Fruit fly (Drosophila melanogaster) whole organism, wandering third instar larva: ENCODE data around the gene CG43448.
A peak's percentile ranks its signal among the peaks of the same experiment; 100 is the strongest.

Experiments
- Abd-B ChIP-seq: fragments of >200 bp; optimal IDR thresholded peaks from 2 replicates; lab custom pipeline; 2017; ENCODE audit warnings: missing biosample characterization, missing genetic modification characterization
- CrebA ChIP-seq: fragments of 200-800 bp; sonication (Bioruptor generic); optimal IDR thresholded peaks from 2 replicates; lab custom pipeline; 2016; ENCODE audit warnings: missing biosample characterization, mild to moderate bottlenecking, missing genetic modification characterization, borderline replicate concordance
- Dfd ChIP-seq: fragments of >200 bp; optimal IDR thresholded peaks from 2 replicates; lab custom pipeline; 2017; ENCODE audit warnings: missing biosample characterization, missing genetic modification characterization
- Dif ChIP-seq: fragments of 200-275, 200-300 bp; sonication (Bioruptor generic); optimal IDR thresholded peaks from 2 replicates; lab custom pipeline; 2018; ENCODE audit warnings: missing biosample characterization, missing genetic modification characterization; ENCODE audit not compliant: partially characterized antibody
- HLH106 ChIP-seq: fragments of 200-800 bp; optimal IDR thresholded peaks from 3 replicates; lab custom pipeline; 2019; ENCODE audit warnings: missing biosample characterization, mild to moderate bottlenecking, missing genetic modification characterization, moderate library complexity
- Hnf4 ChIP-seq: fragments of 200-800 bp; sonication (Bioruptor generic); optimal IDR thresholded peaks from 2 replicates; lab custom pipeline; 2016; ENCODE audit warnings: missing biosample characterization, mild to moderate bottlenecking, missing genetic modification characterization
- Hr78 ChIP-seq: fragments of >200 bp; optimal IDR thresholded peaks from 2 replicates; lab custom pipeline; 2017; ENCODE audit warnings: missing biosample characterization, missing genetic modification characterization
- Jra ChIP-seq: sonication (Bioruptor generic); optimal IDR thresholded peaks from 2 replicates; lab custom pipeline; 2016; ENCODE audit warnings: missing biosample characterization, missing genetic modification characterization
- Mio ChIP-seq: sonication (Bioruptor generic); optimal IDR thresholded peaks from 2 replicates; lab custom pipeline; 2016; ENCODE audit warnings: missing biosample characterization, missing genetic modification characterization
- Myc ChIP-seq: fragments of >200 bp; optimal IDR thresholded peaks from 2 replicates; lab custom pipeline; 2017
- Rel ChIP-seq, 2 experiments: fragments of 200-800 bp; sonication (Bioruptor generic) in 1 of 2; optimal IDR thresholded peaks; 2 replicates in 1 of 2; 3 replicates in 1 of 2; lab custom pipeline; 2016 to 2019; ENCODE audit warnings: mild to moderate bottlenecking in 2 of 2, missing biosample characterization in 2 of 2, missing genetic modification characterization in 2 of 2, moderate library complexity in 1 of 2
- Sp1 ChIP-seq: fragments of 200-800 bp; sonication (Bioruptor generic); optimal IDR thresholded peaks from 3 replicates; lab custom pipeline; 2019; ENCODE audit warnings: missing biosample characterization, mild to moderate bottlenecking, missing genetic modification characterization, moderate library complexity
- Vsx2 ChIP-seq: fragments of 200-300, 225-300 bp; sonication (Bioruptor generic); optimal IDR thresholded peaks from 2 replicates; lab custom pipeline; 2018; ENCODE audit warnings: missing biosample characterization, missing genetic modification characterization; ENCODE audit not compliant: partially characterized antibody
- brk ChIP-seq: fragments of 200-800 bp; sonication (Bioruptor generic); optimal IDR thresholded peaks from 2 replicates; lab custom pipeline; 2016; ENCODE audit warnings: missing biosample characterization, mild to moderate bottlenecking, missing genetic modification characterization
- dl ChIP-seq, 2 experiments: fragments of 175-275, 200-275 bp in 1 of 2; fragments of 200-275 bp in 1 of 2; sonication (Bioruptor generic); optimal IDR thresholded peaks; lab custom pipeline; 2018; ENCODE audit warnings: mild to moderate bottlenecking in 2 of 2, missing biosample characterization in 2 of 2, missing genetic modification characterization in 2 of 2, moderate library complexity in 2 of 2; ENCODE audit not compliant: partially characterized antibody in 2 of 2, insufficient read depth in 1 of 2
- dmrt93B ChIP-seq: fragments of 200-800 bp; sonication (Bioruptor generic); optimal IDR thresholded peaks from 2 replicates; lab custom pipeline; 2018; ENCODE audit warnings: missing biosample characterization, mild to moderate bottlenecking, missing genetic modification characterization
- dsf ChIP-seq: sonication (Bioruptor generic); optimal IDR thresholded peaks from 2 replicates; lab custom pipeline; 2016; ENCODE audit warnings: missing biosample characterization, missing genetic modification characterization, borderline replicate concordance
- ey ChIP-seq: fragments of 200-800 bp; sonication (Bioruptor generic); optimal IDR thresholded peaks from 2 replicates; lab custom pipeline; 2016; ENCODE audit warnings: missing biosample characterization, missing genetic modification characterization
- foxo ChIP-seq, 2 experiments: fragments of 200-800 bp; sonication (Bioruptor generic); optimal IDR thresholded peaks; 2 replicates in 1 of 2; 3 replicates in 1 of 2; lab custom pipeline; 2016 to 2017; ENCODE audit warnings: missing biosample characterization in 2 of 2, missing genetic modification characterization in 2 of 2
- h ChIP-seq: fragments of 200-800 bp; sonication (Bioruptor generic); optimal IDR thresholded peaks from 3 replicates; lab custom pipeline; 2016; ENCODE audit warnings: missing biosample characterization, mild to moderate bottlenecking, missing genetic modification characterization
- jim ChIP-seq: fragments of 175-275, 200-325 bp; sonication (Bioruptor generic); optimal IDR thresholded peaks from 2 replicates; lab custom pipeline; 2016; ENCODE audit warnings: missing biosample characterization, mild to moderate bottlenecking, missing genetic modification characterization
- pan ChIP-seq: fragments of >200 bp; optimal IDR thresholded peaks from 2 replicates; lab custom pipeline; 2017
- psq ChIP-seq: fragments of 200-800 bp; sonication (Bioruptor generic); optimal IDR thresholded peaks from 3 replicates; lab custom pipeline; 2017; ENCODE audit warnings: missing biosample characterization, mild to moderate bottlenecking, missing genetic modification characterization, moderate library complexity
- rgr ChIP-seq: fragments of 200-800 bp; sonication (Bioruptor generic); optimal IDR thresholded peaks from 3 replicates; lab custom pipeline; 2016; ENCODE audit warnings: missing biosample characterization, mild to moderate bottlenecking, missing genetic modification characterization
- tai ChIP-seq: sonication (Bioruptor generic); optimal IDR thresholded peaks from 2 replicates; lab custom pipeline; 2016; ENCODE audit warnings: missing biosample characterization, missing genetic modification characterization
- woc ChIP-seq: sonication (Bioruptor generic); optimal IDR thresholded peaks from 2 replicates; lab custom pipeline; 2016; ENCODE audit warnings: missing biosample characterization, mild to moderate bottlenecking, missing genetic modification characterization

The CG43448 gene

dm6 chr3R:30248565-30248964 lies 11.0 kb upstream of the CG43448 start:
- no peak for TF ChIP-seq Abd-B (GFP tag; lab: Kevin White, UChicago)
- peak; percentile 71 for TF ChIP-seq Myc (lab: Kevin White, UChicago)
- no peak for TF ChIP-seq Hr78 (GFP tag; lab: Kevin White, UChicago)
- TF ChIP-seq Dif (GFP tag; lab: Kevin White, UChicago) = peak; percentile 34

DNA sequence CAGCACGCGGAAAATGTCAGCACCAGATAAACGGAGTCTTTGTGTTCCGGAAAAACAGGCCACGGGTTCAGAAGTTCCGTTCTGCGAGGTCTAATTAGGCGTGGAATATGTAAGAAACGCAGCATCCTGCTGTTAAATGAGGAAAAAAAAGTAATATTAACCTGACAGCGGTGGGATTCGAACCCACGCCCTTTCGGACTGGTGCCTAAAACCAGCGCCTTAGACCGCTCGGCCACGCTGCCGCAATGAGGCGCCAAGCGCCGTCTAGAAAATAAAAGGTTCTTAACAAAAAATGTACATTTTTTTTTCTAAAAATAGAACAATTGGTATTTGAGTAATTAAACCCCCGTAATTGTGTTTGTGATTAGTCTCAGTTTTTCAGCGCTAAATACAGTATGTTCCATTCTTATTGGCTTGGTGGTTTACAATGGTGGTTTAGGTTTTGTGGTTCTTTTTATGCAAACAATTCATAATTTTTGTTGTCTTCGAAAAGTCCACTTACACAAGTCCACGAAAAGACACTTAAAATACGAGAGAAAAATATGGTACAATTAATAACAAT lies 10.3 kb upstream of the CG43448 start:
- TF ChIP-seq dmrt93B (GFP tag; lab: Kevin White, UChicago) (no peak), Rel (GFP tag; optimal IDR thresholded peaks at IDR 0.05; lab: Kevin White, UChicago) (no peak), Rel (tag; optimal IDR thresholded peaks at IDR 0.05; lab: Kevin White, UChicago) (peak; percentile 84), dl (GFP tag; optimal IDR thresholded peaks at IDR 0.05; lab: Kevin White, UChicago; ENCODE audit: insufficient read depth in 1 of 2, partially characterized antibody in 2 of 2) (no peak), tai (GFP tag; lab: Kevin White, UChicago) (no peak), Hr78 (GFP tag; lab: Kevin White, UChicago) (no peak), CrebA (peak; percentile 40), foxo (GFP tag; optimal IDR thresholded peaks at IDR 0.05; lab: Kevin White, UChicago) (peak in 1 of 2 experiments; percentile 30), dsf (GFP tag; lab: Kevin White, UChicago) (no peak)

dm6 chr3R:30246603-30247002 lies 9.1 kb upstream of the CG43448 start, which contains the start of gene CG9733:
Gene CG9733 (minus strand): TSS chr3R:30246703.
- no peak for TF ChIP-seq Sp1 (GFP tag; lab: Kevin White, UChicago)
- no peak for TF ChIP-seq Hr78 (GFP tag; lab: Kevin White, UChicago)
- TF ChIP-seq jim (GFP tag; lab: Kevin White, UChicago) = no peak
- TF ChIP-seq dmrt93B (GFP tag; lab: Kevin White, UChicago) = no peak
- no peak for TF ChIP-seq tai (GFP tag; lab: Kevin White, UChicago)
- no peak for TF ChIP-seq Mio
- TF ChIP-seq Myc (lab: Kevin White, UChicago) = no peak
- no peak for TF ChIP-seq h
- TF ChIP-seq Vsx2 (GFP tag; lab: Kevin White, UChicago) = no peak
- no peak for TF ChIP-seq ey
- TF ChIP-seq Dif (GFP tag; lab: Kevin White, UChicago) = no peak
- TF ChIP-seq pan (lab: Kevin White, UChicago) = no peak
- no peak for TF ChIP-seq Dfd
- TF ChIP-seq, all 38 proteins: peak for 0

DNA sequence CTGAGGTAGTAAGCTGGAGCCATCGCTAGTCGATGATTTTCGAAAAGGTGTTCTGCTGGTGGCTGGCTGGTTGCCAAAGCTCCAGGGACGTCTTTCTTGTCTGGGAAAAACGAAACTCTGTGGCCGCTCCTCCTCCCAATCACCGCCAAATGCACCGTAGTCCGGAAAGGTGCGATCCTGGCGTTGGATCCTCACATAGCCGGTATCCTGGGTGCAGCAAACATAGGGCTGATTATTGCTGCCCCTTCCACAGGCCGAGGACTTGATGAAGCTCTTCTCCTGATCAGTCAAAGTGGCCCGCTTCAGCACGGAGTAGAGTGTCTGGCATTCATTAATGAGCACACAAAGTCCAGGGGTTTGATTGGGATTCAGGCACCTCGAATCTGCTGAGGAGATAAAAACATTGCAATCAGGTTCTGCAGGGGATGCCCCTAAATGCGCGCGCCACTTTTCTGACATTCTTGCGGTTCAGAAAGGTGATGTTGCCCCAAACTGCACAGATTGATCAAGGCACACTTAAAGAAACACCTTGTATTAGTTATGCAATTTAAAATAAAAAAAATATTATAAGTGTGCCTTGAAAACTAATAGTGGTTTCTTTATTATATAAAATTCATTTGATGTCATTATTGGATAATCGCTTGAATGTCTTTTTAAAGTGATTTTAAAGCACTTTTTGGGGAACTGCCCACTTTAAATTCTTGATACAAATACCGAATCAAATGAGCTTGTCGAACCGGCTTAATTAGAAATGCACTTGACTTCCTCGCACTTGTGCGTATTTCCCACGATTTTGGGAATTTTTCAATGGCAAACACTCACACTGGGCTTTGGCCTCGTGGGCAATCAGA lies 8.4 kb upstream of the CG43448 start:
- TF ChIP-seq Abd-B (GFP tag; lab: Kevin White, UChicago) (no peak), Jra (GFP tag; lab: Kevin White, UChicago) (no peak), Rel (GFP tag; optimal IDR thresholded peaks at IDR 0.05; lab: Kevin White, UChicago) (no peak), Rel (tag; optimal IDR thresholded peaks at IDR 0.05; lab: Kevin White, UChicago) (peak; percentile 93), rgr (GFP tag; lab: Kevin White, UChicago) (peak; percentile 24), ey (peak; percentile 8), foxo (GFP tag; optimal IDR thresholded peaks at IDR 0.05; lab: Kevin White, UChicago) (peak in 1 of 2 experiments; percentile 25), brk (GFP tag; lab: Kevin White, UChicago) (no peak), h (peak; percentile 27), HLH106 (tag; lab: Kevin White, UChicago) (peak; percentile 7), dl (GFP tag; optimal IDR thresholded peaks at IDR 0.05; lab: Kevin White, UChicago; ENCODE audit: insufficient read depth in 1 of 2, partially characterized antibody in 2 of 2) (no peak), psq (GFP tag; lab: Kevin White, UChicago) (no peak)

- peak; percentile 53 for TF ChIP-seq Sp1 (GFP tag; lab: Kevin White, UChicago)
- TF ChIP-seq Hnf4 = peak; percentile 96
- peak; percentile 36 for TF ChIP-seq Myc (lab: Kevin White, UChicago)
- no peak for TF ChIP-seq woc (GFP tag; lab: Kevin White, UChicago)
- no peak for TF ChIP-seq rgr (GFP tag; lab: Kevin White, UChicago)
- no peak for TF ChIP-seq Rel (GFP tag; optimal IDR thresholded peaks at IDR 0.05; lab: Kevin White, UChicago)
- TF ChIP-seq Rel (tag; optimal IDR thresholded peaks at IDR 0.05; lab: Kevin White, UChicago) = peak; percentile 36
- peak; percentile 9 for TF ChIP-seq Dif (GFP tag; lab: Kevin White, UChicago)
- peak; percentile 3 for TF ChIP-seq HLH106 (tag; lab: Kevin White, UChicago)
These were observed 5.8 kb upstream of the CG43448 start, which contains the start of gene CG9737 for dm6 chr3R:30243262-30243815. Gene CG9737 (minus strand): TSS chr3R:30243312.
